Worm (Caenorhabditis elegans) whole organism, midembryonic: Measurements from ENCODE around the gene fbxb-45.

Source experiments
- flt-1 ChIP-seq: fragments of 200-800 bp; sonication (Bioruptor generic); IDR thresholded peaks from 2 replicates; pipeline ENCODE4 v1.3.6; 2022; ENCODE audit warnings: missing genetic modification characterization, missing compliant biosample characterization
- klf-2 ChIP-seq: fragments of 200-800 bp; sonication (Bioruptor generic); conservative IDR thresholded peaks from 2 replicates; pipeline ENCODE4 v1.3.6; 2022; ENCODE audit warnings: missing genetic modification reagents, missing genetic modification characterization, missing compliant biosample characterization
- ref-1 ChIP-seq: fragments of 200-800 bp; sonication (Bioruptor generic); conservative IDR thresholded peaks from 2 replicates; pipeline ENCODE4 v1.3.6; 2022; ENCODE audit warnings: missing genetic modification reagents, missing genetic modification characterization, missing compliant biosample characterization
- ztf-23 ChIP-seq: fragments of 200-800 bp; sonication (Bioruptor generic); IDR thresholded peaks from 2 replicates; pipeline ENCODE4 v1.3.6; 2022; ENCODE audit warnings: missing genetic modification reagents, missing genetic modification characterization, missing compliant biosample characterization

DNA sequence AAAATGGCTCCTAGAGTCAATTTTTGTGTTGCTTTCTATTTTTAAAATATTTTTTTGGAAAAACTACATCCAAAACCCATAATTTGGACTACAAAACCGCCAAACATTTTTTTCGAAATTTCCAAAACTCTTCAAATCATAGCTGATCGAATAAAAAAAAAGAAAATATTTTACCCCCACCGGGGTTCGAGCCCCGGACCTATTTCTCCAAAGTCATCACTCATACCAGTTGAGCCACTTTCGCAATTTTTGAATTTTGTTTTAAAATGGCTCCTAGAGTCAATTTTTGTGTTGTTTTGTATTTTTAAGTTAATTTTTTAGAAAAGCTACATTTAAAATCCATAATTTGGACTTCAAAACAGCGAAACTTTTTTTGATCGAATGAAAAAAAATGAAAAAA is 41.7 kb upstream of the fbxb-45 start:
- no peak for TF ChIP-seq ref-1 (GFP tag; lab: Robert Waterston, UW)
- no peak for TF ChIP-seq ztf-23 (GFP tag; lab: Robert Waterston, UW)
- no peak for TF ChIP-seq klf-2 (GFP tag; lab: Robert Waterston, UW)
- no peak for TF ChIP-seq flt-1 (GFP tag; lab: Robert Waterston, UW)
